Fruit fly (Drosophila melanogaster) whole organism, embryonic: Measurements from ENCODE around the gene Usp8.

Experiments
- Abd-B ChIP-seq: fragments of 200-800 bp; sonication (Bioruptor generic); optimal IDR thresholded peaks from 2 replicates; lab custom pipeline; 2018; ENCODE audit warnings: missing biosample characterization, mild to moderate bottlenecking, missing genetic modification characterization, moderate library complexity
- Atf3 ChIP-seq: fragments of 200-800 bp; sonication (Bioruptor generic); optimal IDR thresholded peaks from 3 replicates; lab custom pipeline; 2016; ENCODE audit warnings: missing biosample characterization, missing genetic modification characterization
- B-H1 ChIP-seq: fragments of 200-800 bp; sonication (Bioruptor generic); IDR thresholded peaks from 3 replicates; pipeline ENCODE4 v1.3.6; 2022; ENCODE audit warnings: missing biosample characterization, missing genetic modification characterization
- BEAF-32 ChIP-seq: fragments of 200-800 bp; sonication (Bioruptor generic); optimal IDR thresholded peaks from 3 replicates; lab custom pipeline; 2017; ENCODE audit warnings: missing biosample characterization, missing genetic modification characterization, mild to moderate bottlenecking, moderate library complexity, missing genetic modification reagents
- BtbVII ChIP-seq: fragments of 200-800 bp; sonication (Bioruptor generic); optimal IDR thresholded peaks from 3 replicates; lab custom pipeline; 2017; ENCODE audit warnings: missing biosample characterization, mild to moderate bottlenecking, missing genetic modification characterization
- CG10543 ChIP-seq: fragments of 200-800 bp; sonication (Bioruptor generic); optimal IDR thresholded peaks from 3 replicates; lab custom pipeline; 2017; ENCODE audit warnings: missing biosample characterization, mild to moderate bottlenecking, missing genetic modification characterization, moderate library complexity
- CG10959 ChIP-seq: fragments of 200-800 bp; sonication (Bioruptor generic); IDR thresholded peaks from 2 replicates; pipeline ENCODE4 v1.3.6; 2022; ENCODE audit warnings: missing biosample characterization, missing genetic modification characterization
- CG10979 ChIP-seq: fragments of 200-800 bp; sonication (Bioruptor generic); optimal IDR thresholded peaks from 2 replicates; lab custom pipeline; 2018; ENCODE audit warnings: missing biosample characterization, mild to moderate bottlenecking, missing genetic modification characterization, moderate library complexity
- CG12236 ChIP-seq: fragments of 200-800 bp; sonication (Bioruptor generic); optimal IDR thresholded peaks from 2 replicates; lab custom pipeline; 2016; ENCODE audit warnings: missing biosample characterization, missing genetic modification characterization
- CG1233 ChIP-seq: fragments of 200-800 bp; sonication (Bioruptor generic); optimal IDR thresholded peaks from 4 replicates; lab custom pipeline; 2018; ENCODE audit warnings: missing biosample characterization, mild to moderate bottlenecking, missing genetic modification characterization
- CG13424 ChIP-seq: fragments of 200-800 bp; sonication (Bioruptor generic); optimal IDR thresholded peaks from 2 replicates; lab custom pipeline; 2019; ENCODE audit warnings: missing biosample characterization, mild to moderate bottlenecking, missing genetic modification characterization, moderate library complexity
- CG16779 ChIP-seq: fragments of 200-800 bp; sonication (Bioruptor generic); IDR thresholded peaks from 2 replicates; pipeline ENCODE4 v1.3.6; 2022; ENCODE audit warnings: missing biosample characterization, missing genetic modification characterization
- CG17186 ChIP-seq: fragments of 200-800 bp; sonication (Bioruptor generic); optimal IDR thresholded peaks from 3 replicates; lab custom pipeline; 2017; ENCODE audit warnings: missing biosample characterization, missing genetic modification reagents, missing genetic modification characterization
- CG2129 ChIP-seq: fragments of 200-800 bp; sonication (Bioruptor generic); IDR thresholded peaks from 2 replicates; pipeline ENCODE4 v1.3.6; 2022; ENCODE audit warnings: missing biosample characterization, missing genetic modification characterization; ENCODE audit not compliant: partially characterized antibody
- CG2202 ChIP-seq: fragments of 200-800 bp; sonication (Bioruptor generic); optimal IDR thresholded peaks from 2 replicates; lab custom pipeline; 2018; ENCODE audit warnings: missing biosample characterization, mild to moderate bottlenecking, missing genetic modification characterization
- CG2712 ChIP-seq: fragments of 200-800 bp; optimal IDR thresholded peaks from 3 replicates; lab custom pipeline; 2019; ENCODE audit warnings: missing biosample characterization, mild to moderate bottlenecking, missing genetic modification characterization, moderate library complexity
- CG30431 ChIP-seq: fragments of 200-800 bp; sonication (Bioruptor generic); optimal IDR thresholded peaks from 2 replicates; lab custom pipeline; 2017; ENCODE audit warnings: missing biosample characterization, missing genetic modification characterization
- CG31224 ChIP-seq: fragments of 200-800 bp; sonication (Bioruptor generic); IDR thresholded peaks from 2 replicates; pipeline ENCODE4 v1.3.6; 2022; ENCODE audit warnings: missing biosample characterization, missing genetic modification characterization
- CG31388 ChIP-seq: fragments of 200-800 bp; sonication (Bioruptor generic); optimal IDR thresholded peaks from 2 replicates; lab custom pipeline; 2016; ENCODE audit warnings: missing biosample characterization, missing genetic modification characterization
- CG33557 ChIP-seq: fragments of 200-800 bp; sonication (Bioruptor generic); optimal IDR thresholded peaks from 2 replicates; lab custom pipeline; 2019; ENCODE audit warnings: missing biosample characterization, mild to moderate bottlenecking, missing genetic modification characterization, moderate library complexity
- CG34422 ChIP-seq: fragments of 200-800 bp; sonication (Bioruptor generic); IDR thresholded peaks from 3 replicates; pipeline ENCODE4 v1.3.6; 2022; ENCODE audit warnings: missing biosample characterization, missing genetic modification characterization
- CG4282 ChIP-seq: fragments of 200-800 bp; sonication (Bioruptor generic); optimal IDR thresholded peaks from 2 replicates; lab custom pipeline; 2016; ENCODE audit warnings: missing biosample characterization, missing genetic modification characterization
- CG4707 ChIP-seq: fragments of 200-800 bp; sonication (Bioruptor generic); optimal IDR thresholded peaks from 2 replicates; lab custom pipeline; 2018; ENCODE audit warnings: missing biosample characterization, mild to moderate bottlenecking, missing genetic modification characterization, moderate library complexity
- CG8478 ChIP-seq: fragments of >200 bp; optimal IDR thresholded peaks from 2 replicates; lab custom pipeline; 2018
- CG9609 ChIP-seq: fragments of 200-800 bp; sonication (Bioruptor generic); optimal IDR thresholded peaks from 3 replicates; lab custom pipeline; 2016; ENCODE audit warnings: missing biosample characterization, missing genetic modification characterization
- CG9932 ChIP-seq: fragments of 200-800 bp; sonication (Bioruptor generic); IDR thresholded peaks from 2 replicates; pipeline ENCODE4 v1.3.6; 2022; ENCODE audit warnings: missing biosample characterization, missing genetic modification characterization
- D19A ChIP-seq: fragments of 200-800 bp; optimal IDR thresholded peaks from 3 replicates; lab custom pipeline; 2019; ENCODE audit warnings: missing biosample characterization, mild to moderate bottlenecking, missing genetic modification characterization, moderate library complexity
- Deaf1 ChIP-seq: fragments of 200-800 bp; optimal IDR thresholded peaks from 3 replicates; lab custom pipeline; 2019; ENCODE audit warnings: missing biosample characterization, mild to moderate bottlenecking, missing genetic modification characterization, moderate library complexity
- Doc3 ChIP-seq: fragments of 200-800 bp; sonication (Bioruptor generic); IDR thresholded peaks from 3 replicates; pipeline ENCODE4 v1.3.6; 2022; ENCODE audit warnings: missing biosample characterization, missing genetic modification characterization; ENCODE audit not compliant: partially characterized antibody
- Eip74EF ChIP-seq, 2 experiments: fragments of 200-800 bp in 1 of 2; fragments of >200 bp in 1 of 2; sonication (Bioruptor generic) in 1 of 2; optimal IDR thresholded peaks; 2 replicates each; lab custom pipeline; 2017 to 2019; ENCODE audit warnings: missing biosample characterization in 2 of 2, missing genetic modification characterization in 2 of 2, mild to moderate bottlenecking in 1 of 2, moderate library complexity in 1 of 2
- Ets65A ChIP-seq: fragments of 200-800 bp; sonication (Bioruptor generic); peaks from one replicate; lab custom pipeline; 2016; ENCODE audit warnings: missing biosample characterization, missing genetic modification characterization
- Kr ChIP-seq: fragments of 200-800 bp; sonication (Bioruptor generic); optimal IDR thresholded peaks from 2 replicates; lab custom pipeline; 2017; ENCODE audit warnings: missing biosample characterization, mild to moderate bottlenecking, missing genetic modification characterization
- Poxn ChIP-seq: fragments of 200-800 bp; sonication (Bioruptor generic); IDR thresholded peaks from 2 replicates; pipeline ENCODE4 v1.3.6; 2022; ENCODE audit warnings: missing biosample characterization, missing genetic modification characterization
- ac ChIP-seq: fragments of 200-800 bp; sonication (Bioruptor generic); optimal IDR thresholded peaks from 3 replicates; lab custom pipeline; 2017; ENCODE audit warnings: missing biosample characterization, mild to moderate bottlenecking, missing genetic modification characterization
- ash1 ChIP-seq: fragments of 200-800 bp; sonication (Bioruptor generic); optimal IDR thresholded peaks from 2 replicates; lab custom pipeline; 2018; ENCODE audit warnings: missing biosample characterization, mild to moderate bottlenecking, missing genetic modification characterization
- caup ChIP-seq: fragments of 200-800 bp; sonication (Bioruptor generic); optimal IDR thresholded peaks from 3 replicates; lab custom pipeline; 2017; ENCODE audit warnings: missing biosample characterization, mild to moderate bottlenecking, missing genetic modification characterization, moderate library complexity; ENCODE audit not compliant: severe bottlenecking
- disco-r ChIP-seq: fragments of 200-800 bp; sonication (Bioruptor generic); optimal IDR thresholded peaks from 2 replicates; lab custom pipeline; 2016; ENCODE audit warnings: missing biosample characterization, missing genetic modification characterization
- dysf ChIP-seq: fragments of 200-800 bp; sonication (Bioruptor generic); IDR thresholded peaks from 3 replicates; pipeline ENCODE4 v1.3.6; 2022; ENCODE audit warnings: missing biosample characterization, missing genetic modification characterization
- eyg ChIP-seq: fragments of 200-800 bp; sonication (Bioruptor generic); optimal IDR thresholded peaks from 3 replicates; lab custom pipeline; 2016; ENCODE audit warnings: missing biosample characterization, missing genetic modification characterization
- fu2 ChIP-seq: fragments of 200-800 bp; sonication (Bioruptor generic); optimal IDR thresholded peaks from 2 replicates; lab custom pipeline; 2016; ENCODE audit warnings: missing biosample characterization, missing genetic modification characterization
- gcm ChIP-seq: fragments of 200-800 bp; sonication (Bioruptor generic); optimal IDR thresholded peaks from 2 replicates; lab custom pipeline; 2019; ENCODE audit warnings: missing biosample characterization, mild to moderate bottlenecking, missing genetic modification characterization, moderate library complexity
- gfzf ChIP-seq: fragments of 200-800 bp; sonication (Bioruptor generic); optimal IDR thresholded peaks from 2 replicates; lab custom pipeline; 2016; ENCODE audit warnings: missing biosample characterization, mild to moderate bottlenecking, missing genetic modification characterization, moderate library complexity
- grn ChIP-seq: fragments of 200-800 bp; sonication (Bioruptor generic); optimal IDR thresholded peaks from 3 replicates; lab custom pipeline; 2017; ENCODE audit warnings: missing biosample characterization, missing genetic modification characterization
- gro ChIP-seq: fragments of 200-800 bp; sonication (Bioruptor generic); optimal IDR thresholded peaks from 2 replicates; lab custom pipeline; 2016; ENCODE audit warnings: missing biosample characterization, missing genetic modification characterization
- lbe ChIP-seq: fragments of 200-800 bp; sonication (Bioruptor generic); optimal IDR thresholded peaks from 2 replicates; lab custom pipeline; 2016; ENCODE audit warnings: missing biosample characterization, mild to moderate bottlenecking, missing genetic modification characterization
- pros ChIP-seq: fragments of 200-800 bp; sonication (Bioruptor generic); optimal IDR thresholded peaks from 3 replicates; lab custom pipeline; 2019; ENCODE audit warnings: missing biosample characterization, mild to moderate bottlenecking, missing genetic modification characterization, moderate library complexity
- sqz ChIP-seq: fragments of 200-800 bp; sonication (Bioruptor generic); optimal IDR thresholded peaks from 3 replicates; lab custom pipeline; 2018; ENCODE audit warnings: missing biosample characterization, mild to moderate bottlenecking, missing genetic modification characterization
- sug ChIP-seq: fragments of 200-800 bp; optimal IDR thresholded peaks from 2 replicates; lab custom pipeline; 2019; ENCODE audit warnings: missing biosample characterization, mild to moderate bottlenecking, missing genetic modification characterization, moderate library complexity
- unpg ChIP-seq: fragments of 200-800 bp; sonication (Bioruptor generic); optimal IDR thresholded peaks from 3 replicates; lab custom pipeline; 2018; ENCODE audit warnings: missing biosample characterization, mild to moderate bottlenecking, missing genetic modification characterization, moderate library complexity
- wor ChIP-seq: fragments of 200-800 bp; sonication (Bioruptor generic); IDR thresholded peaks from 2 replicates; pipeline ENCODE4 v1.3.6; 2022; ENCODE audit warnings: missing biosample characterization, missing genetic modification characterization

The Usp8 gene

dm6 chr3R:21116057-21116456, 18.0 kb upstream of the Usp8 start, which contains the start of gene ppan (continued):
- no peak for TF ChIP-seq BtbVII (GFP tag; lab: Kevin White, UChicago)
- TF ChIP-seq Deaf1: no peak
- peak; percentile 85 for TF ChIP-seq gfzf (GFP tag; lab: Kevin White, UChicago)
- peak; percentile 77; the same call in 2 of the 3 replicates for TF ChIP-seq CG34422
- TF ChIP-seq disco-r (GFP tag; lab: Kevin White, UChicago): no peak
- no peak for TF ChIP-seq CG33557 (GFP tag; lab: Kevin White, UChicago)
- peak; percentile 8 for TF ChIP-seq CG2712
- TF ChIP-seq CG31224 (GFP tag; lab: Robert Waterston, UW): no peak

- TF ChIP-seq CG10979 (tag; lab: Kevin White, UChicago): no peak
- TF ChIP-seq CG10543 (GFP tag; lab: Kevin White, UChicago): no peak
- no peak for TF ChIP-seq caup
- TF ChIP-seq CG9609 (GFP tag; lab: Kevin White, UChicago): peak; percentile 21
- TF ChIP-seq grn: no peak
- TF ChIP-seq Atf3 (GFP tag; lab: Kevin White, UChicago): no peak
- TF ChIP-seq Kr (GFP tag; lab: Kevin White, UChicago): no peak
- no peak for TF ChIP-seq sqz (GFP tag; lab: Kevin White, UChicago)
- TF ChIP-seq CG8478 (lab: Kevin White, UChicago): no peak
- no peak for TF ChIP-seq CG12236 (GFP tag; lab: Kevin White, UChicago)
- peak; percentile 32 for TF ChIP-seq Ets65A
- TF ChIP-seq CG4707 (GFP tag; lab: Kevin White, UChicago): no peak
- TF ChIP-seq unpg: no peak
- TF ChIP-seq CG1233 (GFP tag; lab: Kevin White, UChicago): peak; percentile 21
- TF ChIP-seq CG31388 (GFP tag; lab: Kevin White, UChicago): no peak
- 0 out of 3 replicates have a peak, but pooled peaks have one; percentile 20 for TF ChIP-seq B-H1
- no peak for TF ChIP-seq lbe (GFP tag; lab: Kevin White, UChicago)
- peak; percentile 5 for TF ChIP-seq CG13424 (tag; lab: Kevin White, UChicago)
- TF ChIP-seq CG10959 (GFP tag; lab: Robert Waterston, UW): no peak
- TF ChIP-seq ash1: no peak
- TF ChIP-seq dysf: peak; percentile 32; the same call in 1 of the 3 replicates
- TF ChIP-seq sug (tag; lab: Kevin White, UChicago): peak; percentile 27
- TF ChIP-seq D19A (tag; lab: Kevin White, UChicago): no peak
- TF ChIP-seq CG30431: no peak
- TF ChIP-seq Poxn: no peak
- TF ChIP-seq wor: no peak
- peak; percentile 60 for TF ChIP-seq gro (GFP tag; lab: Kevin White, UChicago)
- no peak for TF ChIP-seq pros (GFP tag; lab: Kevin White, UChicago)
- no peak for TF ChIP-seq ac (GFP tag; lab: Kevin White, UChicago)
- peak; percentile 25 for TF ChIP-seq BEAF-32
- TF ChIP-seq Eip74EF (GFP tag; optimal IDR thresholded peaks at IDR 0.05; lab: Kevin White, UChicago): no peak
- no peak for TF ChIP-seq CG2202
- no peak for TF ChIP-seq Doc3
- no peak for TF ChIP-seq CG2129 (GFP tag; lab: Robert Waterston, UW)
- TF ChIP-seq fu2 (GFP tag; lab: Kevin White, UChicago): peak; percentile 40
- no peak for TF ChIP-seq CG4282
- TF ChIP-seq eyg (GFP tag; lab: Kevin White, UChicago): no peak
- no peak for TF ChIP-seq Abd-B (GFP tag; lab: Kevin White, UChicago)
- TF ChIP-seq CG16779: no peak
- no peak for TF ChIP-seq gcm (GFP tag; lab: Kevin White, UChicago)
- TF ChIP-seq CG17186: peak; percentile 16
- peak; percentile 52 for TF ChIP-seq CG9932
These were observed 15.3 kb upstream of the Usp8 start, which contains the start of gene Bdbt for dm6 chr3R:21118784-21119183. Gene Bdbt (minus strand): TSS chr3R:21118856.
